Worm (Caenorhabditis elegans) whole organism, L4/young adult: ENCODE measurements around the gene ttr-18.
"Not testable (repeated sequence)": the region's sequence is repeated elsewhere in the genome, so short reads cannot be mapped to it uniquely, and the experiment has no call there.

Experiments used
- W03F9.2 ChIP-seq: fragments of 150-350 bp; optimal IDR thresholded peaks from 2 replicates; lab custom pipeline; 2014; ENCODE audit warnings: missing biosample characterization, missing genetic modification characterization
- dao-5 ChIP-seq: sonication (generic microtip); optimal IDR thresholded peaks from 2 replicates; lab custom pipeline; 2016; ENCODE audit warnings: missing genotype, missing genetic modification characterization, moderate library complexity, missing compliant biosample characterization
- him-1 ChIP-seq: sonication (generic microtip); optimal IDR thresholded peaks from 2 replicates; lab custom pipeline; 2016; ENCODE audit warnings: missing genotype, missing genetic modification reagents, missing genetic modification characterization, missing compliant biosample characterization

Gene ttr-18

ce11 chrII:11443862-11444261 is 42.7 kb downstream of the ttr-18 start, which contains the start of gene adbp-1:
adbp-1 (plus strand) TSS chrII:11444162.
- TF ChIP-seq him-1 (tag; lab: Kevin White, UChicago), result no peak

- TF ChIP-seq W03F9.2 (tag; lab: Kevin White, UChicago), result no peak
Measured at ce11 chrII:11443128-11443527, 43.4 kb downstream of the ttr-18 start.

DNA sequence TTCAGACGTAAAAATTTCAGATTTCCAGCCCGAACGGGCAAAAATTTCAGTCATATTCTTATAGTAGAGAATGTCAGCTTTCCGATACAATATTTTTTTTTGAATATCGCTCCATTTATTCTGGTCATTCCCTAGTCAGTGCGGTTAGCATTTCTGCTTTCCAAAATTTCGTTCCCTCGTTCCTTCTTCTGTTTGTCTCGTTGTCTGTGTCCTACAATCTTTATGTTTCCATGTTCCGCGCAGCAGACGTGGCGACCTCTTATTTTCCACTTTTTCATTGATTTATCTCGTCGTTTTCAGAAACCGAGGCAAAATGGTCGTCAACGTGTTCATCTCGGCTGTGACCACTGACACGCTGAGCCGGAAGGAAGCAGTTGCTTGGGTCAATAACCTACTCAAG is 44.1 kb downstream of the ttr-18 start, which contains the start of gene ebp-2:
Gene ebp-2 (plus strand): TSS at position 301 of the 400 bp plus-strand sequence.
- not testable (repeated sequence) for TF ChIP-seq W03F9.2, dao-5, him-1 (tag; lab: Kevin White, UChicago)

- no peak for TF ChIP-seq W03F9.2 (tag; lab: Kevin White, UChicago)
- no peak for TF ChIP-seq dao-5 (tag; lab: Kevin White, UChicago)
- no peak for TF ChIP-seq him-1 (tag; lab: Kevin White, UChicago)
Measured at ce11 chrII:11440265-11440664, 46.3 kb downstream of the ttr-18 start, which contains the start of gene VW02B12L.2. VW02B12L.2 (minus strand) TSS chrII:11440329.

DNA sequence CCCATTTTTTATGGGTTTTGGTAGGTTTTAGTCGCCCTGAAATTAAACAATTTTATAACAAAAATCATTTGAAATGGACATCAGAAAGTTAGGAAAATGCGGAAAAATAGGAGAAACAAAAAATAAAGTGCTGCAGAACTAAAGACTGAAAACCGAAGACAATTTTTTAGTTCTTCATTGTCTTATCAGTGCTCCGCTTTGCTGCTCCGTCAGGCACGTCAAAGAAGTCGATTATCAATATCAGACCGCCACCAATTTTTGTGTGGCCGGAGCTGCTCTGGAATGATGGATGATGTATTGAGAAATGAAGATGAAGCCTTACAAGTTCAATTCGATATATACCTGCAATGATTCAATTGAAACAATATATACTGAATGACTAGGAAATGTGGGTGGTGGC is 48.1 kb downstream of the ttr-18 start, which contains the start of gene vha-6:
Gene vha-6 (minus strand): TSS at position 36 of the 400 bp plus-strand sequence.
- TF ChIP-seq him-1 (tag; lab: Kevin White, UChicago) (no peak), dao-5 (tag; lab: Kevin White, UChicago) (no peak), W03F9.2 (tag; lab: Kevin White, UChicago) (no peak)
